Fruit fly (Drosophila melanogaster) whole organism, embryonic: Measurements from ENCODE around the gene CG7342.

Experiments
- Awh ChIP-seq: fragments of 200-800 bp; sonication (Bioruptor generic); IDR thresholded peaks from 2 replicates; pipeline ENCODE4, ENCODE4 v1.3.6; 2022; ENCODE audit warnings: missing biosample characterization, missing genetic modification characterization
- CG11247 ChIP-seq: fragments of 200-800 bp; sonication (Bioruptor generic); IDR thresholded peaks from 2 replicates; pipeline ENCODE4 v1.3.6; 2022; ENCODE audit warnings: missing biosample characterization, missing genetic modification characterization
- CG13775 ChIP-seq: fragments of 200-800 bp; sonication (Bioruptor generic); optimal IDR thresholded peaks from 3 replicates; lab custom pipeline; 2017; ENCODE audit warnings: missing biosample characterization, mild to moderate bottlenecking, missing genetic modification characterization
- CG14710 ChIP-seq: fragments of 200-800 bp; sonication (Bioruptor generic); optimal IDR thresholded peaks from 3 replicates; lab custom pipeline; 2019; ENCODE audit warnings: missing biosample characterization, mild to moderate bottlenecking, missing genetic modification characterization, moderate library complexity
- CG1529 ChIP-seq: fragments of 200-800 bp; sonication (Bioruptor generic); optimal IDR thresholded peaks from 3 replicates; lab custom pipeline; 2018; ENCODE audit warnings: missing biosample characterization, missing genetic modification characterization
- CG17361 ChIP-seq: fragments of 200-800 bp; sonication (Bioruptor generic); IDR thresholded peaks from 3 replicates; pipeline ENCODE4 v1.3.6; 2022; ENCODE audit warnings: missing biosample characterization, missing genetic modification characterization
- CG2116 ChIP-seq: fragments of 200-800 bp; sonication (Bioruptor generic); optimal IDR thresholded peaks from 3 replicates; lab custom pipeline; 2018; ENCODE audit warnings: missing biosample characterization, mild to moderate bottlenecking, missing genetic modification characterization
- CG2120 ChIP-seq: fragments of 200-800 bp; sonication (Bioruptor generic); optimal IDR thresholded peaks from 3 replicates; lab custom pipeline; 2016; ENCODE audit warnings: missing biosample characterization, missing genetic modification characterization
- CG2202 ChIP-seq: fragments of 200-800 bp; sonication (Bioruptor generic); optimal IDR thresholded peaks from 2 replicates; lab custom pipeline; 2018; ENCODE audit warnings: missing biosample characterization, mild to moderate bottlenecking, missing genetic modification characterization
- CG33557 ChIP-seq: fragments of 200-800 bp; sonication (Bioruptor generic); optimal IDR thresholded peaks from 2 replicates; lab custom pipeline; 2019; ENCODE audit warnings: missing biosample characterization, mild to moderate bottlenecking, missing genetic modification characterization, moderate library complexity
- CG34224 ChIP-seq: fragments of 200-800 bp; sonication (Bioruptor generic); IDR thresholded peaks from 3 replicates; pipeline ENCODE4 v1.3.6; 2022; ENCODE audit warnings: missing biosample characterization, missing genetic modification characterization; ENCODE audit not compliant: partially characterized antibody
- CG42726 ChIP-seq: fragments of 200-800 bp; sonication (Bioruptor generic); IDR thresholded peaks from 2 replicates; pipeline ENCODE4 v1.3.6; 2022; ENCODE audit warnings: missing biosample characterization, missing genetic modification characterization; ENCODE audit not compliant: partially characterized antibody
- CG4360 ChIP-seq: fragments of 200-800 bp; sonication (Bioruptor generic); IDR thresholded peaks from 2 replicates; pipeline ENCODE4 v1.3.6; 2022; ENCODE audit warnings: missing biosample characterization, missing genetic modification characterization
- CG4854 ChIP-seq: fragments of 200-800 bp; sonication (Bioruptor generic); optimal IDR thresholded peaks from 2 replicates; lab custom pipeline; 2016; ENCODE audit warnings: missing biosample characterization, missing genetic modification characterization, inconsistent platforms
- CG6791 ChIP-seq: fragments of 200-800 bp; sonication (Bioruptor generic); IDR thresholded peaks from 3 replicates; pipeline ENCODE4 v1.3.6; 2022; ENCODE audit warnings: missing biosample characterization, missing genetic modification characterization; ENCODE audit not compliant: partially characterized antibody
- CG6813 ChIP-seq: fragments of 200-800 bp; sonication (Bioruptor generic); optimal IDR thresholded peaks from 2 replicates; lab custom pipeline; 2017; ENCODE audit warnings: missing biosample characterization, missing genetic modification characterization, mild to moderate bottlenecking, moderate library complexity, missing genetic modification reagents
- CG6854 ChIP-seq: fragments of 200-800 bp; sonication (Bioruptor generic); optimal IDR thresholded peaks from 3 replicates; lab custom pipeline; 2017; ENCODE audit warnings: missing biosample characterization, mild to moderate bottlenecking, missing genetic modification characterization
- CG7271 ChIP-seq: fragments of 200-800 bp; sonication (Bioruptor generic); optimal IDR thresholded peaks from 2 replicates; lab custom pipeline; 2018; ENCODE audit warnings: missing biosample characterization, mild to moderate bottlenecking, missing genetic modification characterization, moderate library complexity
- CG9609 ChIP-seq: fragments of 200-800 bp; sonication (Bioruptor generic); optimal IDR thresholded peaks from 3 replicates; lab custom pipeline; 2016; ENCODE audit warnings: missing biosample characterization, missing genetic modification characterization
- D19B ChIP-seq: fragments of 200-800 bp; sonication (Bioruptor generic); optimal IDR thresholded peaks from 2 replicates; lab custom pipeline; 2017; ENCODE audit warnings: missing biosample characterization, mild to moderate bottlenecking, missing genetic modification characterization
- Dbx ChIP-seq: fragments of 200-800 bp; sonication (Bioruptor generic); IDR thresholded peaks from 3 replicates; pipeline ENCODE4 v1.3.6; 2022; ENCODE audit warnings: missing biosample characterization, missing genetic modification characterization
- Dip3 ChIP-seq: fragments of 200-800 bp; sonication (Bioruptor generic); optimal IDR thresholded peaks from 3 replicates; lab custom pipeline; 2016; ENCODE audit warnings: missing biosample characterization, missing genetic modification characterization
- Dll ChIP-seq: fragments of 200-800 bp; sonication (Bioruptor generic); IDR thresholded peaks from 4 replicates; pipeline ENCODE4 v1.3.6; 2022; ENCODE audit warnings: missing biosample characterization, missing genetic modification characterization; ENCODE audit not compliant: partially characterized antibody
- Dref ChIP-seq: fragments of 200-800 bp; sonication (Bioruptor generic); IDR thresholded peaks from 2 replicates; pipeline ENCODE4 v1.3.6; 2022; ENCODE audit warnings: missing biosample characterization, missing genetic modification characterization
- Ets97D ChIP-seq: fragments of 200-800 bp; sonication (Bioruptor generic); optimal IDR thresholded peaks from 3 replicates; lab custom pipeline; 2016; ENCODE audit warnings: missing biosample characterization, missing genetic modification characterization
- Mrtf ChIP-seq: fragments of 200-800 bp; sonication (Bioruptor generic); IDR thresholded peaks from 3 replicates; pipeline ENCODE4 v1.3.6; 2022; ENCODE audit warnings: missing biosample characterization, missing genetic modification characterization
- Myb ChIP-seq: fragments of 200-800 bp; sonication (Bioruptor generic); optimal IDR thresholded peaks from 2 replicates; lab custom pipeline; 2016; ENCODE audit warnings: missing biosample characterization, missing genetic modification characterization
- NC2α ChIP-seq: fragments of 200-800 bp; sonication (Bioruptor generic); optimal IDR thresholded peaks from 2 replicates; lab custom pipeline; 2016; ENCODE audit warnings: missing biosample characterization, missing genetic modification characterization
- Oaz ChIP-seq: fragments of 200-800 bp; sonication (Bioruptor generic); IDR thresholded peaks from 2 replicates; pipeline ENCODE4 v1.3.6; 2022; ENCODE audit warnings: missing biosample characterization, missing genetic modification characterization
- PHDP ChIP-seq: fragments of 200-800 bp; sonication (Bioruptor generic); optimal IDR thresholded peaks from 3 replicates; lab custom pipeline; 2018; ENCODE audit warnings: missing biosample characterization, mild to moderate bottlenecking, missing genetic modification characterization, moderate library complexity
- Rfx ChIP-seq: fragments of 200-800 bp; sonication (Bioruptor generic); IDR thresholded peaks from 2 replicates; pipeline ENCODE4 v1.3.6; 2022; ENCODE audit warnings: missing biosample characterization, missing genetic modification characterization
- Sin3A ChIP-seq: fragments of >200 bp; optimal IDR thresholded peaks from 2 replicates; lab custom pipeline; 2018
- Six4 ChIP-seq: fragments of 200-800 bp; sonication (Bioruptor generic); optimal IDR thresholded peaks from 2 replicates; lab custom pipeline; 2016; ENCODE audit warnings: missing biosample characterization, missing genetic modification characterization
- Xrp1 ChIP-seq: fragments of 200-800 bp; sonication (Bioruptor generic); IDR thresholded peaks from 2 replicates; pipeline ENCODE4 v1.3.6; 2022; ENCODE audit warnings: missing biosample characterization, missing genetic modification characterization
- crp ChIP-seq, 2 experiments: fragments of 200-800 bp; sonication (Bioruptor generic); optimal IDR thresholded peaks; 2 replicates in 1 of 2; 3 replicates in 1 of 2; lab custom pipeline; 2017; ENCODE audit warnings: missing biosample characterization in 2 of 2, missing genetic modification characterization in 2 of 2, mild to moderate bottlenecking in 1 of 2, moderate library complexity in 1 of 2
- fd102C ChIP-seq: fragments of 200-800 bp; sonication (Bioruptor generic); optimal IDR thresholded peaks from 2 replicates; lab custom pipeline; 2018; ENCODE audit warnings: missing biosample characterization, mild to moderate bottlenecking, missing genetic modification characterization, moderate library complexity
- grn ChIP-seq: fragments of 200-800 bp; sonication (Bioruptor generic); optimal IDR thresholded peaks from 3 replicates; lab custom pipeline; 2017; ENCODE audit warnings: missing biosample characterization, missing genetic modification characterization
- lmd ChIP-seq: fragments of 200-800 bp; sonication (Bioruptor generic); IDR thresholded peaks from 2 replicates; pipeline ENCODE4 v1.3.6; 2022; ENCODE audit warnings: missing biosample characterization, missing genetic modification characterization
- lov ChIP-seq, 2 experiments: fragments of 200-800 bp in 1 of 2; fragments of >200 bp in 1 of 2; sonication (Bioruptor generic) in 1 of 2; IDR thresholded peaks in 1 of 2; optimal IDR thresholded peaks in 1 of 2; 2 replicates in 1 of 2; 3 replicates in 1 of 2; pipeline versions ENCODE4 v1.3.6 to Lab custom; 2017 to 2022; ENCODE audit warnings: missing biosample characterization in 1 of 2, missing genetic modification characterization in 1 of 2
- maf-S ChIP-seq: fragments of 200-800 bp; sonication (Bioruptor generic); optimal IDR thresholded peaks from 2 replicates; lab custom pipeline; 2016; ENCODE audit warnings: missing biosample characterization, missing genetic modification characterization
- mld ChIP-seq: fragments of 200-800 bp; sonication (Bioruptor generic); IDR thresholded peaks from 3 replicates; pipeline ENCODE4 v1.3.6; 2022; ENCODE audit warnings: missing biosample characterization, missing genetic modification characterization; ENCODE audit not compliant: partially characterized antibody
- rib ChIP-seq: fragments of 200-800 bp; sonication (Bioruptor generic); IDR thresholded peaks from 2 replicates; pipeline ENCODE4 v1.3.6; 2022; ENCODE audit warnings: missing biosample characterization, missing genetic modification characterization
- salm ChIP-seq: fragments of 200-800 bp; sonication (Bioruptor generic); optimal IDR thresholded peaks from 2 replicates; lab custom pipeline; 2018; ENCODE audit warnings: missing biosample characterization, mild to moderate bottlenecking, missing genetic modification characterization
- sens ChIP-seq: fragments of 200-800 bp; sonication (Bioruptor generic); peaks from one replicate; lab custom pipeline; 2016; ENCODE audit warnings: missing biosample characterization, missing genetic modification characterization
- sr ChIP-seq: fragments of 200-800 bp; sonication (Bioruptor generic); IDR thresholded peaks from 3 replicates; pipeline ENCODE4 v1.3.6; 2022; ENCODE audit warnings: missing biosample characterization, missing genetic modification characterization
- tgo ChIP-seq: fragments of 200-800 bp; sonication (Bioruptor generic); IDR thresholded peaks from 3 replicates; pipeline ENCODE4 v1.3.6; 2022; ENCODE audit warnings: missing biosample characterization, missing genetic modification characterization
- trh ChIP-seq: fragments of 200-800 bp; sonication (Bioruptor generic); optimal IDR thresholded peaks from 2 replicates; lab custom pipeline; 2016; ENCODE audit warnings: missing biosample characterization, missing genetic modification characterization
- ttk ChIP-seq: fragments of 200-800 bp; sonication (Bioruptor generic); IDR thresholded peaks from 2 replicates; pipeline ENCODE4 v2.1.2; 2022; ENCODE audit warnings: missing biosample characterization, missing genetic modification characterization
- unc-4 ChIP-seq: fragments of 200-800 bp; sonication (Bioruptor generic); IDR thresholded peaks from 2 replicates; pipeline ENCODE4 v1.3.6; 2022; ENCODE audit warnings: missing biosample characterization, missing genetic modification characterization; ENCODE audit not compliant: partially characterized antibody
- vvl ChIP-seq: fragments of 200-800 bp; sonication (Bioruptor generic); IDR thresholded peaks from 2 replicates; pipeline ENCODE4 v1.3.6; 2022; ENCODE audit warnings: missing biosample characterization, missing genetic modification characterization
- zen2 ChIP-seq: fragments of 200-800 bp; sonication (Bioruptor generic); IDR thresholded peaks from 3 replicates; pipeline ENCODE4 v1.3.6; 2022; ENCODE audit warnings: missing biosample characterization, missing genetic modification characterization; ENCODE audit not compliant: partially characterized antibody

CG7342 gene

DNA sequence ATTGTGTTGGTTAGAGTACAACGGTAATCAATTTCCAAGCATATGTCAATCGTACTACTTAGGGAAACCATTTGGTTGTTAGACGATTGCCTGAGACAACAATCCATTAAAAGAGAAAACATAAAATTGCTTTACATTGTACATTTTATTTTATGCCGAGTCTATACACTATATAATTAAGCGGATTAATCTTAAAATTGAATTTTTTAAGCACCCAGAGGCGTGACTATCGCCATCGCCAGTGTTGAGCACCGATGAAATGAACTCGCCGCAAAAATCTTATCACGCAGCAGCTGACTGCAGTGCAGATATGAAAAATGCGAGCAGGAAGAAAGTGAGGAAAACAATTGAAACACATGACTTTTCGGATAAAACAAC, 39.7 kb downstream of the CG7342 start (continued):
- TF ChIP-seq sr (GFP tag; lab: Robert Waterston, UW) (no peak), CG34224 (GFP tag; lab: Robert Waterston, UW) (peak; percentile 62), CG13775 (no peak), CG2120 (peak; percentile 27), CG33557 (no peak), CG4360 (GFP tag; lab: Robert Waterston, UW) (no peak), salm (tag; lab: Kevin White, UChicago) (no peak), lmd (no peak), CG2116 (peak; percentile 47), CG1529 (GFP tag; lab: Kevin White, UChicago) (no peak), Six4 (GFP tag; lab: Kevin White, UChicago) (no peak), grn (no peak), Rfx (peak; percentile 59; the same call in 1 of the 2 replicates), NC2α (GFP tag; lab: Kevin White, UChicago) (no peak), Mrtf (GFP tag; lab: Robert Waterston, UW) (0 out of 3 replicates have a peak, but pooled peaks have one; percentile 26), trh (no peak), D19B (no peak), crp (GFP tag; optimal IDR thresholded peaks at IDR 0.05; lab: Kevin White, UChicago) (peak; percentile 19 to 79), CG9609 (no peak), Awh (no peak), Oaz (GFP tag; lab: Robert Waterston, UW) (no peak), CG6813 (GFP tag; lab: Kevin White, UChicago) (no peak), vvl (peak; percentile 39; the same call in 1 of the 2 replicates), lov (optimal IDR thresholded peaks at IDR 0.05; lab: Kevin White, UChicago) (no peak), lov (GFP tag; IDR thresholded peaks at IDR 0.05; lab: Robert Waterston, UW) (no peak), CG42726 (GFP tag; lab: Robert Waterston, UW) (peak; percentile 52; the same call in 1 of the 2 replicates), rib (GFP tag; lab: Robert Waterston, UW) (peak; percentile 38; the same call in 1 of the 2 replicates), Dref (GFP tag; lab: Robert Waterston, UW) (peak; percentile 34), CG17361 (peak; percentile 47; the same call in 1 of the 3 replicates), zen2 (peak; percentile 84), fd102C (GFP tag; lab: Kevin White, UChicago) (no peak), CG6854 (GFP tag; lab: Kevin White, UChicago) (no peak), CG4854 (GFP tag; lab: Kevin White, UChicago) (no peak), CG7271 (no peak), unc-4 (GFP tag; lab: Robert Waterston, UW) (peak; percentile 64), Ets97D (GFP tag; lab: Kevin White, UChicago) (peak; percentile 3), CG2202 (tag; lab: Kevin White, UChicago) (no peak), tgo (no peak), CG11247 (GFP tag; lab: Robert Waterston, UW) (no peak), Sin3A (lab: Kevin White, UChicago) (peak; percentile 14), CG6791 (GFP tag; lab: Robert Waterston, UW) (peak; percentile 91), maf-S (GFP tag; lab: Kevin White, UChicago) (no peak), CG14710 (tag; lab: Kevin White, UChicago) (peak; percentile 8), PHDP (tag; lab: Kevin White, UChicago) (no peak), ttk (GFP tag; lab: Robert Waterston, UW) (no peak), Dip3 (GFP tag; lab: Kevin White, UChicago) (no peak), mld (GFP tag; lab: Robert Waterston, UW) (peak; percentile 67; the same call in 2 of the 3 replicates), Dbx (GFP tag; lab: Robert Waterston, UW) (peak; percentile 37; the same call in 1 of the 3 replicates), Myb (GFP tag; lab: Kevin White, UChicago) (peak; percentile 2), Xrp1 (GFP tag; lab: Robert Waterston, UW) (0 out of 2 replicates have a peak, but pooled peaks have one; percentile 11), sens (GFP tag; lab: Kevin White, UChicago) (peak; percentile 87), Dll (peak; percentile 81)
